Worm (Caenorhabditis elegans): Measurements from ENCODE around the gene iff-1.
A peak's percentile ranks its signal among the peaks of the same experiment; 100 is the strongest.

The iff-1 gene

DNA sequence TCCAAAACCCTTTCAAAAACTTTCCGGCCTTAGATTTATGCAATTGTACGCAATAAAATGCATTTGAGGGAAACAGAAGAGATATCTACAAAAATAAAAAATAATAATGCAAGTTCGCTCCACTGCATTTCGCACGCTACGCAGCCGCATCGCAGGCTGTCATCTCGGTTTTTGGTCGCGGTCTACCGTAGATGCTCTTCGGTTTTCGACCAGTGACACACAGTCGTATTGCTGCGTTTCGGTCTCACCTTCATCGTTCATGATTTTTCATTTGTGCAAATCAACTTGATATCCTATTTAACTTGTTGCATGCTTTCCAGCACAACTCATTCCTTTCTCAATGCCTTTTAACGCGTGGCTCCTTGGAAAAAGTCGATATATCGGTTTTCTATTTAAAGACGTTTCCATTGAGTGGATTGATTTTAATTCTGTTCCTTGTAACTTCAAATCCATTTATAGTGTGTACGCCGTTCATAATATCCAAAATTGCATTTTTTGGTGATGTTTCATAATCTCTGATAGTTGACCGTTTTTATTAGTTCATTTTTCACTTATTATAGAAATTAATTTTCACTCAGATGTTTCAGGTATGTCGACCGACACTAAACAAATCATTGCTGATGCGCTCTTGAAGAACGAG is 33.8 kb upstream of the iff-1 start, which contains the start of gene vha-1:
vha-1 (plus strand) TSS at position 590 of the 640 bp plus-strand sequence.
- no peak for TF ChIP-seq dsc-1 (tag; optimal IDR thresholded peaks at IDR 0.05)
- TF ChIP-seq mab-9 (GFP tag; IDR thresholded peaks at IDR 0.05) = no peak
- TF ChIP-seq swsn-7 (tag; optimal IDR thresholded peaks at IDR 0.05) = peak; percentile 73
- TF ChIP-seq irx-1 (tag; optimal IDR thresholded peaks at IDR 0.05) = no peak
- TF ChIP-seq egl-13 (tag; optimal IDR thresholded peaks at IDR 0.05) = peak; percentile 48
- TF ChIP-seq ztf-4 (tag; optimal IDR thresholded peaks at IDR 0.05) = no peak
- TF ChIP-seq ces-1 (GFP tag; optimal IDR thresholded peaks at IDR 0.05) = no peak
- peak in 1 of 2 experiments; percentile 81 for TF ChIP-seq mdl-1 (tag; optimal IDR thresholded peaks at IDR 0.05)
- TF ChIP-seq ceh-88 (GFP tag; IDR thresholded peaks at IDR 0.05) = no peak; the same call in 1 of the 2 replicates
- no peak for TF ChIP-seq ets-5 (GFP tag; IDR thresholded peaks at IDR 0.05)
- TF ChIP-seq skn-1 (tag; optimal IDR thresholded peaks at IDR 0.05) = peak; percentile 91
- peak; percentile 41 for TF ChIP-seq hpl-2 (GFP tag; optimal IDR thresholded peaks at IDR 0.05)
- TF ChIP-seq zip-4 (GFP tag; optimal IDR thresholded peaks at IDR 0.05) = no peak
- TF ChIP-seq lsy-2 (tag; optimal IDR thresholded peaks at IDR 0.05) = peak; percentile 86 to 97
- TF ChIP-seq nhr-237 (tag; optimal IDR thresholded peaks at IDR 0.05) = peak; percentile 84
- no peak for TF ChIP-seq nhr-11 (tag; optimal IDR thresholded peaks at IDR 0.05)
- TF ChIP-seq unc-30 (tag; optimal IDR thresholded peaks at IDR 0.05) = no peak
- no peak for TF ChIP-seq nhr-28 (tag; optimal IDR thresholded peaks at IDR 0.05)
- TF ChIP-seq efl-3 (GFP tag; optimal IDR thresholded peaks at IDR 0.05) = no peak
- peak; percentile 81 for TF ChIP-seq tbx-2 (tag; optimal IDR thresholded peaks at IDR 0.05)
- peak; percentile 61 for TF ChIP-seq fos-1 (tag; optimal IDR thresholded peaks at IDR 0.05)
- TF ChIP-seq ztf-11 (tag; optimal IDR thresholded peaks at IDR 0.05) = peak in 1 of 2 experiments; percentile 18
- no peak for TF ChIP-seq zag-1 (tag; optimal IDR thresholded peaks at IDR 0.05)
- TF ChIP-seq grh-1 (GFP tag; IDR thresholded peaks at IDR 0.05) = peak; percentile 52
- peak; percentile 79 to 89 for TF ChIP-seq efl-1 (optimal IDR thresholded peaks at IDR 0.05)
- TF ChIP-seq efl-1 (GFP tag; optimal IDR thresholded peaks at IDR 0.05 in 1 of 2) = peak; percentile 79 to 94
- TF ChIP-seq lin-13 (GFP tag; optimal IDR thresholded peaks at IDR 0.05) = peak; percentile 83
- TF ChIP-seq aly-2 (tag; optimal IDR thresholded peaks at IDR 0.05) = peak; percentile 25
- peak in 4 of 6 experiments; percentile 11 to 92 (median 79) for TF ChIP-seq elt-3 (tag; optimal IDR thresholded peaks at IDR 0.05)
- no peak for TF ChIP-seq tlp-1 (tag; optimal IDR thresholded peaks at IDR 0.05)
- TF ChIP-seq snu-23 (GFP tag; optimal IDR thresholded peaks at IDR 0.05) = peak; percentile 94
- TF ChIP-seq nhr-19 (GFP tag; conservative IDR thresholded peaks at IDR 0.05) = peak; percentile 53
- no peak for TF ChIP-seq pqm-1 (tag; optimal IDR thresholded peaks at IDR 0.05)
- TF ChIP-seq lir-3 (tag; optimal IDR thresholded peaks at IDR 0.05; ENCODE audit: poor library complexity) = peak; percentile 34
- no peak for TF ChIP-seq fkh-4 (tag; optimal IDR thresholded peaks at IDR 0.05; ENCODE audit: borderline replicate concordance)
- peak; percentile 66 for TF ChIP-seq jun-1 (tag; optimal IDR thresholded peaks at IDR 0.05)
- peak; percentile 24 for TF ChIP-seq vab-15 (tag; optimal IDR thresholded peaks at IDR 0.05)
- TF ChIP-seq nhr-90 (tag; optimal IDR thresholded peaks at IDR 0.05; ENCODE audit: poor library complexity) = peak; percentile 71
- peak; percentile 95 for TF ChIP-seq lin-15B (tag; optimal IDR thresholded peaks at IDR 0.05)
- TF ChIP-seq mef-2 (tag; optimal IDR thresholded peaks at IDR 0.05) = no peak
- TF ChIP-seq snpc-4 (tag; optimal IDR thresholded peaks at IDR 0.05) = peak; percentile 43
- TF ChIP-seq mep-1 (tag; optimal IDR thresholded peaks at IDR 0.05) = peak; percentile 87
- TF ChIP-seq nhr-20 (tag; optimal IDR thresholded peaks at IDR 0.05) = peak; percentile 88
- TF ChIP-seq nhr-84 (tag; optimal IDR thresholded peaks at IDR 0.05) = no peak
- TF ChIP-seq nhr-47 (tag; optimal IDR thresholded peaks at IDR 0.05) = peak; percentile 78
- TF ChIP-seq fkh-10 (GFP tag; optimal IDR thresholded peaks at IDR 0.05) = peak; percentile 2
- no peak for TF ChIP-seq nhr-12 (tag; optimal IDR thresholded peaks at IDR 0.05)
- TF ChIP-seq ceh-90 (tag; optimal IDR thresholded peaks at IDR 0.05) = no peak
- no peak for TF ChIP-seq unc-98 (GFP tag; IDR thresholded peaks at IDR 0.05)
- peak; percentile 76 to 82 (median 80) for TF ChIP-seq dpl-1 (GFP tag; optimal IDR thresholded peaks at IDR 0.05)
- TF ChIP-seq nhr-77 (tag; optimal IDR thresholded peaks at IDR 0.05) = peak; percentile 90
- no peak for TF ChIP-seq Y116A8C.19 (tag; optimal IDR thresholded peaks at IDR 0.05; ENCODE audit: borderline replicate concordance)
- TF ChIP-seq ceh-8 (GFP tag; optimal IDR thresholded peaks at IDR 0.05) = no peak

Data from whole organism, L1 larva.